Worm (Caenorhabditis elegans) whole organism, L3 larva: Measurements from ENCODE around the gene ttr-32.
A peak's percentile ranks its signal among the peaks of the same experiment; 100 is the strongest.

ENCODE experiments used
- R02D3.7 ChIP-seq: fragments of 150-350 bp; optimal IDR thresholded peaks from 2 replicates; lab custom pipeline; 2014; ENCODE audit warnings: missing biosample characterization, missing genetic modification characterization
- aly-2 ChIP-seq: fragments of 150-350 bp; optimal IDR thresholded peaks from 2 replicates; lab custom pipeline; 2014; ENCODE audit warnings: missing biosample characterization, missing genetic modification characterization
- ama-1 ChIP-seq: fragments of 150-350 bp; optimal IDR thresholded peaks from 2 replicates; lab custom pipeline; 2018
- ceh-16 ChIP-seq: sonication (generic microtip); optimal IDR thresholded peaks from 2 replicates; lab custom pipeline; 2017; ENCODE audit warnings: missing biosample characterization, missing genetic modification characterization
- ceh-82 ChIP-seq: fragments of 150-350 bp; optimal IDR thresholded peaks from 2 replicates; lab custom pipeline; 2014; ENCODE audit warnings: missing biosample characterization, missing genetic modification characterization
- ceh-9 ChIP-seq: sonication (generic microtip); optimal IDR thresholded peaks from 2 replicates; lab custom pipeline; 2018; ENCODE audit warnings: missing biosample characterization, missing genetic modification characterization
- egl-27 ChIP-seq: sonication (generic microtip); optimal IDR thresholded peaks from 4 replicates; lab custom pipeline; 2017; ENCODE audit warnings: missing biosample characterization, missing genetic modification reagents, missing genetic modification characterization
- egl-5 ChIP-seq: fragments of 150-350 bp; optimal IDR thresholded peaks from 2 replicates; lab custom pipeline; 2017; ENCODE audit warnings: missing biosample characterization, missing genetic modification reagents, missing genetic modification characterization, inconsistent platforms
- elt-1 ChIP-seq: fragments of 150-350 bp; optimal IDR thresholded peaks from 2 replicates; lab custom pipeline; 2014; ENCODE audit warnings: missing biosample characterization, missing genetic modification characterization
- elt-3 ChIP-seq, 3 experiments: fragments of 150-350 bp in 1 of 3; sonication (generic microtip) in 2 of 3; optimal IDR thresholded peaks; 2 replicates in 2 of 3; 4 replicates in 1 of 3; lab custom pipeline; 2014 to 2017; ENCODE audit warnings: missing biosample characterization in 3 of 3, missing genetic modification characterization in 3 of 3
- fkh-10 ChIP-seq: sonication (generic microtip); optimal IDR thresholded peaks from 2 replicates; lab custom pipeline; 2017; ENCODE audit warnings: missing biosample characterization, missing genetic modification reagents, missing genetic modification characterization
- fkh-2 ChIP-seq: fragments of 150-350 bp; optimal IDR thresholded peaks from 2 replicates; lab custom pipeline; 2014; ENCODE audit warnings: missing biosample characterization, missing genetic modification reagents, missing genetic modification characterization
- fos-1 ChIP-seq: fragments of 150-350 bp; optimal IDR thresholded peaks from 2 replicates; lab custom pipeline; 2014; ENCODE audit warnings: missing biosample characterization, missing genetic modification characterization
- hmg-11 ChIP-seq: sonication (generic microtip); optimal IDR thresholded peaks from 2 replicates; lab custom pipeline; 2016; ENCODE audit warnings: missing genetic modification characterization, missing compliant biosample characterization
- jun-1 ChIP-seq: fragments of 150-350 bp; optimal IDR thresholded peaks from 2 replicates; lab custom pipeline; 2014; ENCODE audit warnings: missing biosample characterization, missing genetic modification reagents, missing genetic modification characterization
- lin-15B ChIP-seq: fragments of 150-350 bp; optimal IDR thresholded peaks from 2 replicates; lab custom pipeline; 2014; ENCODE audit warnings: missing biosample characterization, missing genetic modification characterization
- lsy-12 ChIP-seq: sonication (generic microtip); optimal IDR thresholded peaks from 2 replicates; lab custom pipeline; 2016; ENCODE audit warnings: mild to moderate bottlenecking, missing genetic modification characterization, missing compliant biosample characterization
- mdl-1 ChIP-seq: fragments of 150-350 bp; optimal IDR thresholded peaks from 2 replicates; lab custom pipeline; 2014; ENCODE audit warnings: missing biosample characterization, missing genetic modification characterization
- mml-1 ChIP-seq: fragments of 150-350 bp; sonication (generic microtip); optimal IDR thresholded peaks from 3 replicates; lab custom pipeline; 2014; ENCODE audit warnings: missing biosample characterization, missing genetic modification characterization
- nfya-1 ChIP-seq: sonication (generic microtip); optimal IDR thresholded peaks from 2 replicates; lab custom pipeline; 2017; ENCODE audit warnings: missing genetic modification characterization, mild to moderate bottlenecking, missing compliant biosample characterization, antibody characterized with exemption, moderate library complexity; ENCODE audit not compliant: insufficient read depth
- nhr-11 ChIP-seq: fragments of 150-350 bp; optimal IDR thresholded peaks from 2 replicates; lab custom pipeline; 2014; ENCODE audit warnings: missing biosample characterization, missing genetic modification characterization
- nhr-23 ChIP-seq: fragments of 150-350 bp; optimal IDR thresholded peaks from 2 replicates; lab custom pipeline; 2014; ENCODE audit warnings: missing biosample characterization, missing genetic modification reagents, missing genetic modification characterization
- nhr-237 ChIP-seq: fragments of 150-350 bp; optimal IDR thresholded peaks from 2 replicates; lab custom pipeline; 2014; ENCODE audit warnings: missing biosample characterization, missing genetic modification characterization
- nhr-25 ChIP-seq: sonication (generic microtip); optimal IDR thresholded peaks from 2 replicates; lab custom pipeline; 2017; ENCODE audit warnings: missing biosample characterization, missing genetic modification characterization
- nhr-43 ChIP-seq: sonication (generic microtip); optimal IDR thresholded peaks from 2 replicates; lab custom pipeline; 2016; ENCODE audit warnings: mild to moderate bottlenecking, missing genetic modification characterization, missing compliant biosample characterization; ENCODE audit not compliant: poor library complexity, severe bottlenecking
- nhr-67 ChIP-seq: fragments of 150-350 bp; optimal IDR thresholded peaks from 2 replicates; lab custom pipeline; 2014; ENCODE audit warnings: missing biosample characterization, missing genetic modification characterization
- pha-4 ChIP-seq: fragments of 150-350 bp; optimal IDR thresholded peaks from 2 replicates; lab custom pipeline; 2014; ENCODE audit warnings: missing biosample characterization, missing genetic modification reagents, missing genetic modification characterization
- sea-2 ChIP-seq: fragments of 150-350 bp; sonication (generic microtip); optimal IDR thresholded peaks from 4 replicates; lab custom pipeline; 2014; ENCODE audit warnings: missing biosample characterization, missing genetic modification reagents, missing genetic modification characterization
- skn-1 ChIP-seq: fragments of 150-350 bp; optimal IDR thresholded peaks from 2 replicates; lab custom pipeline; 2014; ENCODE audit warnings: missing biosample characterization, missing genetic modification characterization
- snpc-4 ChIP-seq: fragments of 150-350 bp; optimal IDR thresholded peaks from 2 replicates; lab custom pipeline; 2014; ENCODE audit warnings: missing biosample characterization, missing genetic modification characterization
- tbx-2 ChIP-seq: sonication (generic microtip); optimal IDR thresholded peaks from 2 replicates; lab custom pipeline; 2016; ENCODE audit warnings: mild to moderate bottlenecking, missing genetic modification characterization, missing compliant biosample characterization
- unc-39 ChIP-seq: sonication (generic microtip); optimal IDR thresholded peaks from 4 replicates; lab custom pipeline; 2017; ENCODE audit warnings: missing biosample characterization, missing genetic modification characterization
- unc-62 ChIP-seq: fragments of 150-350 bp; sonication (generic microtip); optimal IDR thresholded peaks from 4 replicates; lab custom pipeline; 2014; ENCODE audit warnings: missing biosample characterization, missing genetic modification reagents, missing genetic modification characterization
- zag-1 ChIP-seq: fragments of 150-350 bp; optimal IDR thresholded peaks from 2 replicates; lab custom pipeline; 2014; ENCODE audit warnings: missing biosample characterization, missing genetic modification characterization

The ttr-32 gene

ce11 chrIII:7545189-7545588, 21.0 kb upstream of the ttr-32 start:
- TF ChIP-seq pha-4 (no peak), fkh-2 (no peak), egl-5 (tag; lab: Kevin White, UChicago) (no peak), zag-1 (tag; lab: Kevin White, UChicago) (no peak), ceh-9 (tag; lab: Kevin White, UChicago) (no peak), unc-39 (no peak), nhr-23 (tag; lab: Kevin White, UChicago) (no peak), ceh-16 (tag; lab: Kevin White, UChicago) (no peak), ama-1 (lab: Kevin White, UChicago) (no peak), unc-62 (GFP tag; lab: Kevin White, UChicago) (no peak), aly-2 (tag; lab: Kevin White, UChicago) (no peak), nhr-67 (tag; lab: Kevin White, UChicago) (no peak), tbx-2 (no peak), elt-3 (tag; optimal IDR thresholded peaks at IDR 0.05; lab: Kevin White, UChicago) (no peak), nhr-237 (tag; lab: Kevin White, UChicago) (no peak), nhr-43 (tag; lab: Kevin White, UChicago) (no peak), ceh-82 (tag; lab: Kevin White, UChicago) (no peak), hmg-11 (tag; lab: Kevin White, UChicago) (no peak), jun-1 (no peak)

- peak; percentile 28 for TF ChIP-seq nfya-1 (tag; lab: Kevin White, UChicago)
- no peak for TF ChIP-seq mdl-1 (tag; lab: Kevin White, UChicago)
- TF ChIP-seq skn-1, result no peak
- peak; percentile 59 for TF ChIP-seq unc-62 (GFP tag; lab: Kevin White, UChicago)
Measured at ce11 chrIII:7548963-7549362, 17.2 kb upstream of the ttr-32 start.

- peak; percentile 21 for TF ChIP-seq nhr-25 (tag; lab: Kevin White, UChicago)
- no peak for TF ChIP-seq egl-5 (tag; lab: Kevin White, UChicago)
- peak; percentile 87 for TF ChIP-seq elt-1 (tag; lab: Kevin White, UChicago)
- TF ChIP-seq snpc-4 (tag; lab: Kevin White, UChicago), result no peak
- no peak for TF ChIP-seq jun-1
- no peak for TF ChIP-seq lin-15B (tag; lab: Kevin White, UChicago)
- TF ChIP-seq zag-1 (tag; lab: Kevin White, UChicago), result no peak
- no peak for TF ChIP-seq ceh-16 (tag; lab: Kevin White, UChicago)
- no peak for TF ChIP-seq sea-2 (GFP tag; lab: Kevin White, UChicago)
- no peak for TF ChIP-seq R02D3.7 (tag; lab: Kevin White, UChicago)
Measured at ce11 chrIII:7550979-7551378, 15.2 kb upstream of the ttr-32 start.

- TF ChIP-seq ceh-16 (tag; lab: Kevin White, UChicago) (no peak), egl-5 (tag; lab: Kevin White, UChicago) (no peak), nfya-1 (tag; lab: Kevin White, UChicago) (peak; percentile 37), hmg-11 (tag; lab: Kevin White, UChicago) (no peak), unc-39 (no peak), nhr-11 (tag; lab: Kevin White, UChicago) (no peak), egl-27 (tag; lab: Kevin White, UChicago) (no peak), sea-2 (GFP tag; lab: Kevin White, UChicago) (no peak), nhr-67 (tag; lab: Kevin White, UChicago) (no peak), fkh-10 (GFP tag; lab: Kevin White, UChicago) (no peak), R02D3.7 (tag; lab: Kevin White, UChicago) (no peak), skn-1 (no peak), lsy-12 (tag; lab: Kevin White, UChicago) (no peak), unc-62 (GFP tag; lab: Kevin White, UChicago) (peak; percentile 63)
Measured at ce11 chrIII:7552859-7553258, 13.4 kb upstream of the ttr-32 start.

ce11 chrIII:7553693-7554226, 12.5 kb upstream of the ttr-32 start:
- TF ChIP-seq fkh-2 (no peak), mml-1 (tag; lab: Kevin White, UChicago) (no peak), nhr-67 (tag; lab: Kevin White, UChicago) (no peak), fos-1 (no peak), nfya-1 (tag; lab: Kevin White, UChicago) (no peak), sea-2 (GFP tag; lab: Kevin White, UChicago) (no peak), egl-27 (tag; lab: Kevin White, UChicago) (no peak), zag-1 (tag; lab: Kevin White, UChicago) (no peak), unc-39 (no peak), unc-62 (GFP tag; lab: Kevin White, UChicago) (no peak)
